Fruit fly (Drosophila melanogaster): ENCODE data around the gene CG15034.
A peak's percentile ranks its signal among the peaks of the same experiment; 100 is the strongest.

CG15034 gene

DNA sequence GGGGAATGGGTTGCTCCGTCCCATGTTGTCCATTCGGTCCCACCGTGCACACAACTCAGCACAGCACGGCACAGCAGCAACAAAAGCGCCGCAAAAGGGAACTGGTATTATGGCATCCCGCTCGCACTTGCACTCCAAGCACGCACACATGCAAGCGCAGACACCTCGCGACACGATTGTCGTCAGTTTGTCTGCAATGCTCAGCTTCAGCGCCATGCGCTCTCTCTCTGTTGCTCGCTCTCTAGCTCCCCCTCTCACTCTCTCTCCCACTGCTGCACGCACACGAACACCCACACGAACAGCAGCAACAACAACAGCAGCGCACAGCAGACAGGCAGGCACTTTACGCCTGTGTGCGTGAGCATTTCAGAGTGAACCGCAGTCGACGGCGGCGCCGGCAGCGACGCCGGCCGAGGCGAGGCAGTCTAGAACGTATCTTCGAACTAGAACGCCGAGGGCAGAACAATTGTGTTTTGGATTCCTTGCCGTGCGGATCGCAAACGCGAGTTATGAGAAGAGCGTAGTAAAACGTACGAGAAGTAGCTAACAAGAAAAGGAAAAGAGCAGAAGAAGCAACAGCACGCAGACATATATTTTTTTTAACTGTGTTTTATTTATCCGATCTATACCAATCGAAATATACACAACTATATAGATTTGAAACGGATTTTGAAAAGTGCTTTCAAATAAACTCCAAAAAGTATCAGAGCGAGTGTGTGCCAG lies 39.7 kb downstream of the CG15034 start, which contains the start of gene brk:
Gene brk (plus strand): TSS at position 462 of the 723 bp plus-strand sequence.
- peak; percentile 75 for TF ChIP-seq EcR (GFP tag; optimal IDR thresholded peaks at IDR 0.05)
- TF ChIP-seq CG10348 (GFP tag; IDR thresholded peaks at IDR 0.05): no peak
- no peak for TF ChIP-seq CG9948 (tag; optimal IDR thresholded peaks at IDR 0.05)
- peak; percentile 70; the same call in 1 of the 2 replicates for TF ChIP-seq Ets98B (GFP tag; IDR thresholded peaks at IDR 0.05)
- no peak for TF ChIP-seq CG17806 (tag; optimal IDR thresholded peaks at IDR 0.05)
- no peak for TF ChIP-seq gl (tag; optimal IDR thresholded peaks at IDR 0.05)
- TF ChIP-seq Snoo (tag; optimal IDR thresholded peaks at IDR 0.05): no peak
- no peak for TF ChIP-seq Pif1A (GFP tag; optimal IDR thresholded peaks at IDR 0.05)
- no peak for TF ChIP-seq CG8159 (tag; optimal IDR thresholded peaks at IDR 0.05)
- TF ChIP-seq CG12605 (GFP tag; IDR thresholded peaks at IDR 0.05): 0 out of 2 replicates have a peak, but pooled peaks have one; percentile 21
- no peak for TF ChIP-seq CG14655 (GFP tag; optimal IDR thresholded peaks at IDR 0.05)
- TF ChIP-seq fd96Ca (GFP tag; IDR thresholded peaks at IDR 0.05): peak; percentile 80
- TF ChIP-seq CG15710 (tag; optimal IDR thresholded peaks at IDR 0.05): no peak
- peak; percentile 70 for TF ChIP-seq CG13204 (GFP tag; optimal IDR thresholded peaks at IDR 0.05)
- TF ChIP-seq CG8301 (tag; optimal IDR thresholded peaks at IDR 0.05): no peak
- TF ChIP-seq CG4496 (GFP tag; IDR thresholded peaks at IDR 0.05): peak; percentile 68
- no peak for TF ChIP-seq rn (GFP tag; IDR thresholded peaks at IDR 0.05)
- peak; percentile 26 for TF ChIP-seq Pif1B (GFP tag; optimal IDR thresholded peaks at IDR 0.05)
- TF ChIP-seq D1 (tag; optimal IDR thresholded peaks at IDR 0.05): no peak
- TF ChIP-seq CG34367 (tag; optimal IDR thresholded peaks at IDR 0.05): no peak
- peak; percentile 59; the same call in 1 of the 2 replicates for TF ChIP-seq CG32121 (GFP tag; IDR thresholded peaks at IDR 0.05)

- TF ChIP-seq rn (GFP tag; IDR thresholded peaks at IDR 0.05) (peak; percentile 71), EcR (GFP tag; optimal IDR thresholded peaks at IDR 0.05) (peak; percentile 63), gl (tag; optimal IDR thresholded peaks at IDR 0.05) (peak; percentile 55), Pif1B (GFP tag; optimal IDR thresholded peaks at IDR 0.05) (peak; percentile 84), CG8301 (tag; optimal IDR thresholded peaks at IDR 0.05) (peak; percentile 85), CG14655 (GFP tag; optimal IDR thresholded peaks at IDR 0.05) (peak; percentile 98), CG34367 (tag; optimal IDR thresholded peaks at IDR 0.05) (peak; percentile 89), Ets98B (GFP tag; IDR thresholded peaks at IDR 0.05) (peak; percentile 78), CG10348 (GFP tag; IDR thresholded peaks at IDR 0.05) (peak; percentile 62; the same call in 1 of the 2 replicates), CG8159 (tag; optimal IDR thresholded peaks at IDR 0.05) (peak; percentile 97), D1 (tag; optimal IDR thresholded peaks at IDR 0.05) (peak; percentile 80), Snoo (tag; optimal IDR thresholded peaks at IDR 0.05) (peak; percentile 89), CG32121 (GFP tag; IDR thresholded peaks at IDR 0.05) (peak; percentile 80), CG9948 (tag; optimal IDR thresholded peaks at IDR 0.05) (peak; percentile 98), CG12605 (GFP tag; IDR thresholded peaks at IDR 0.05) (peak; percentile 55), fd96Ca (GFP tag; IDR thresholded peaks at IDR 0.05) (peak; percentile 85), CG4496 (GFP tag; IDR thresholded peaks at IDR 0.05) (peak; percentile 50; the same call in 2 of the 3 replicates), CG15710 (tag; optimal IDR thresholded peaks at IDR 0.05) (peak; percentile 95), CG13204 (GFP tag; optimal IDR thresholded peaks at IDR 0.05) (peak; percentile 75), CG17806 (tag; optimal IDR thresholded peaks at IDR 0.05) (peak; percentile 91), Pif1A (GFP tag; optimal IDR thresholded peaks at IDR 0.05) (peak; percentile 81)
Observed at dm6 chrX:7306538-7307477, 40.5 kb downstream of the CG15034 start.

DNA sequence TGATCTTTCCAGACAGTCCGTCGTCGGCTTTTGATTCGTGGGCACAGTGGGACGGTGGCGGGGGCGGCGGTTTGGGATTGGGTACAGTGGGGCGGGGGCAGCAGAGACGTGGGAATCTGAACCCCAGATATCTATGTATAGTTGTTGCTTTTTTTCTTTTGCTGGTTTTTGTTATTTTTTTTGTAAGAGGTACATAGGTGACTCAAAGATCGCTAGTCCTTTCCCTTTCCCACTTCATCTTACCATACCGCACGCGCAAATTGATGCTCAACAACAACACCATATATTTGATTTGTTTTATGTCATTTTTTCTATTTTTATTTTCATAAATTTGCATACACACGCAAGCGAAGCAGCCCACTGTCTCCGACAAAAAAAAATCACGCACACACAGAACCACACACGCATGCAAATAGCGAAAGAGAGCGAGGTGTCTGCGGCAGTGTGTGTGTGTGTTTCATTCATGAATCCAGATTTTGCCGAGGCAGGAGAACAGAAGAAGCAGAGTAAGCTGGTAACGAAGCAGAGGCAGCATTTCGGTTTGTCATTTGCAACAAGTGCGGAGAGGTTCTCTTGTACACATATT lies 41.5 kb downstream of the CG15034 start:
- TF ChIP-seq CG34367 (tag; optimal IDR thresholded peaks at IDR 0.05): peak; percentile 86
- TF ChIP-seq Snoo (tag; optimal IDR thresholded peaks at IDR 0.05): peak; percentile 90
- no peak for TF ChIP-seq EcR (GFP tag; optimal IDR thresholded peaks at IDR 0.05)
- peak; percentile 71 for TF ChIP-seq D1 (tag; optimal IDR thresholded peaks at IDR 0.05)
- peak; percentile 80 for TF ChIP-seq CG4496 (GFP tag; IDR thresholded peaks at IDR 0.05)
- peak; percentile 44 for TF ChIP-seq CG12605 (GFP tag; IDR thresholded peaks at IDR 0.05)
- TF ChIP-seq CG13204 (GFP tag; optimal IDR thresholded peaks at IDR 0.05): peak; percentile 82
- TF ChIP-seq CG8159 (tag; optimal IDR thresholded peaks at IDR 0.05): peak; percentile 93
- TF ChIP-seq Pif1A (GFP tag; optimal IDR thresholded peaks at IDR 0.05): peak; percentile 71
- TF ChIP-seq rn (GFP tag; IDR thresholded peaks at IDR 0.05): peak; percentile 70
- TF ChIP-seq CG9948 (tag; optimal IDR thresholded peaks at IDR 0.05): peak; percentile 91
- TF ChIP-seq CG10348 (GFP tag; IDR thresholded peaks at IDR 0.05): peak; percentile 49; the same call in 1 of the 2 replicates
- TF ChIP-seq Pif1B (GFP tag; optimal IDR thresholded peaks at IDR 0.05): peak; percentile 36
- peak; percentile 88 for TF ChIP-seq fd96Ca (GFP tag; IDR thresholded peaks at IDR 0.05)
- TF ChIP-seq CG15710 (tag; optimal IDR thresholded peaks at IDR 0.05): peak; percentile 93
- peak; percentile 69 for TF ChIP-seq gl (tag; optimal IDR thresholded peaks at IDR 0.05)
- TF ChIP-seq Ets98B (GFP tag; IDR thresholded peaks at IDR 0.05): no peak; the same call in none of the 2 replicates
- TF ChIP-seq CG8301 (tag; optimal IDR thresholded peaks at IDR 0.05): peak; percentile 80
- peak; percentile 87 for TF ChIP-seq CG17806 (tag; optimal IDR thresholded peaks at IDR 0.05)
- TF ChIP-seq CG32121 (GFP tag; IDR thresholded peaks at IDR 0.05): peak; percentile 62; the same call in 1 of the 2 replicates
- peak; percentile 92 for TF ChIP-seq CG14655 (GFP tag; optimal IDR thresholded peaks at IDR 0.05)
